Fruit fly (Drosophila melanogaster): ENCODE results near the gene CG31368.

- TF ChIP-seq usp (GFP tag; optimal IDR thresholded peaks at IDR 0.05), result no peak
- TF ChIP-seq EcR (GFP tag; optimal IDR thresholded peaks at IDR 0.05), result no peak
- peak; percentile 19 for TF ChIP-seq pan (optimal IDR thresholded peaks at IDR 0.05)
- TF ChIP-seq psq (optimal IDR thresholded peaks at IDR 0.05), result no peak
- no peak for TF ChIP-seq Dll (optimal IDR thresholded peaks at IDR 0.05)
- TF ChIP-seq CG8478 (optimal IDR thresholded peaks at IDR 0.05), result no peak
These were observed 14.0 kb upstream of the CG31368 start for dm6 chr3R:11868562-11868961.
